Worm (Caenorhabditis elegans) whole organism, young adult: ENCODE results near the gene T03G11.10.
A peak's percentile ranks its signal among the peaks of the same experiment; 100 is the strongest.

Experiments
- B0336.3 ChIP-seq: fragments of 200-800 bp; sonication (Bioruptor generic); IDR thresholded peaks from 2 replicates; pipeline ENCODE4 v1.3.6; 2022; ENCODE audit warnings: missing genetic modification characterization, missing compliant biosample characterization
- D2030.7 ChIP-seq: fragments of 200-800 bp; sonication (Bioruptor generic); IDR thresholded peaks from 2 replicates; pipeline ENCODE4 v1.3.6; 2022; ENCODE audit warnings: missing genetic modification reagents, missing genetic modification characterization, missing compliant biosample characterization
- F22D6.2 ChIP-seq: sonication (generic microtip); optimal IDR thresholded peaks from 2 replicates; lab custom pipeline; 2016; ENCODE audit warnings: mild to moderate bottlenecking, missing genetic modification characterization, missing compliant biosample characterization
- F37B4.10 ChIP-seq: fragments of 200-800 bp; sonication (Bioruptor generic); IDR thresholded peaks from 2 replicates; pipeline ENCODE4 v1.3.6; 2022; ENCODE audit warnings: missing genetic modification characterization, missing compliant biosample characterization
- F39B2.1 ChIP-seq: fragments of 200-800 bp; sonication (Bioruptor generic); IDR thresholded peaks from 2 replicates; pipeline ENCODE4 v1.3.6; 2022; ENCODE audit warnings: missing genetic modification reagents, missing genetic modification characterization, missing compliant biosample characterization
- F52B5.7 ChIP-seq: sonication (generic microtip); optimal IDR thresholded peaks from 2 replicates; lab custom pipeline; 2016; ENCODE audit warnings: mild to moderate bottlenecking, missing genetic modification characterization, missing compliant biosample characterization
- K12H6.12 ChIP-seq: fragments of 200-800 bp; sonication (Bioruptor generic); optimal IDR thresholded peaks from 2 replicates; lab custom pipeline; 2018; ENCODE audit warnings: mild to moderate bottlenecking, missing genetic modification characterization, missing compliant biosample characterization
- T07F8.4 ChIP-seq: sonication (generic microtip); optimal IDR thresholded peaks from 2 replicates; lab custom pipeline; 2016; ENCODE audit warnings: mild to moderate bottlenecking, missing genetic modification characterization, moderate library complexity, missing compliant biosample characterization
- Y67H2A.10 ChIP-seq: fragments of 200-800 bp; sonication (Bioruptor generic); conservative IDR thresholded peaks from 2 replicates; pipeline ENCODE4 v1.3.6; 2022; ENCODE audit warnings: missing genetic modification reagents, missing genetic modification characterization, missing compliant biosample characterization
- ZK185.1 ChIP-seq: sonication (generic microtip); optimal IDR thresholded peaks from 2 replicates; lab custom pipeline; 2016; ENCODE audit warnings: mild to moderate bottlenecking, missing genetic modification characterization, missing compliant biosample characterization; ENCODE audit not compliant: poor library complexity, severe bottlenecking
- akir-1 ChIP-seq: fragments of 200-800 bp; sonication (Bioruptor generic); optimal IDR thresholded peaks from 2 replicates; lab custom pipeline; 2018; ENCODE audit warnings: mild to moderate bottlenecking, missing genetic modification characterization, moderate library complexity, missing compliant biosample characterization
- attf-3 ChIP-seq: fragments of 200-800 bp; sonication (Bioruptor generic); conservative IDR thresholded peaks from 2 replicates; pipeline ENCODE4 v1.3.6; 2022; ENCODE audit warnings: missing genetic modification reagents, missing genetic modification characterization, missing compliant biosample characterization
- attf-5 ChIP-seq: fragments of 200-800 bp; sonication (Bioruptor generic); optimal IDR thresholded peaks from 2 replicates; lab custom pipeline; 2018; ENCODE audit warnings: mild to moderate bottlenecking, missing genetic modification characterization, missing compliant biosample characterization
- ccch-3 ChIP-seq: fragments of 200-800 bp; sonication (Bioruptor generic); optimal IDR thresholded peaks from 2 replicates; lab custom pipeline; 2018; ENCODE audit warnings: mild to moderate bottlenecking, missing genetic modification characterization, missing compliant biosample characterization
- ceh-40 ChIP-seq: fragments of 200-800 bp; sonication (Bioruptor generic); IDR thresholded peaks from 2 replicates; pipeline ENCODE4 v1.3.6; 2022; ENCODE audit warnings: missing genetic modification characterization, missing compliant biosample characterization
- ceh-58 ChIP-seq: fragments of 200-800 bp; sonication (Bioruptor generic); IDR thresholded peaks from 2 replicates; pipeline ENCODE4 v1.3.6; 2022; ENCODE audit warnings: missing genetic modification characterization, missing compliant biosample characterization
- dox-1 ChIP-seq: fragments of 200-800 bp; sonication (Bioruptor generic); IDR thresholded peaks from 2 replicates; pipeline ENCODE4 v1.3.6; 2022; ENCODE audit warnings: missing genetic modification reagents, missing genetic modification characterization, missing compliant biosample characterization
- egrh-3 ChIP-seq: fragments of 200-800 bp; sonication (Bioruptor generic); IDR thresholded peaks from 2 replicates; pipeline ENCODE4 v1.3.6; 2022; ENCODE audit warnings: missing genetic modification reagents, missing genetic modification characterization, missing compliant biosample characterization
- ekl-4 ChIP-seq: fragments of 200-800 bp; sonication (Bioruptor generic); IDR thresholded peaks from 2 replicates; pipeline ENCODE4 v1.3.6; 2022; ENCODE audit warnings: missing genetic modification reagents, missing genetic modification characterization, missing compliant biosample characterization
- fkh-3 ChIP-seq: sonication (generic microtip); optimal IDR thresholded peaks from 2 replicates; lab custom pipeline; 2016; ENCODE audit warnings: mild to moderate bottlenecking, missing genetic modification characterization, missing compliant biosample characterization
- gei-17 ChIP-seq: fragments of 200-800 bp; sonication (Bioruptor generic); optimal IDR thresholded peaks from 2 replicates; lab custom pipeline; 2018; ENCODE audit warnings: mild to moderate bottlenecking, missing genetic modification characterization, missing compliant biosample characterization
- hsf-1 ChIP-seq: fragments of 200-800 bp; sonication (Bioruptor generic); IDR thresholded peaks from 2 replicates; pipeline ENCODE4 v1.3.6; 2022; ENCODE audit warnings: missing genetic modification reagents, missing genetic modification characterization, missing compliant biosample characterization
- lin-26 ChIP-seq: fragments of 200-800 bp; sonication (Bioruptor generic); IDR thresholded peaks from 2 replicates; pipeline ENCODE4 v1.3.6; 2022; ENCODE audit warnings: missing genetic modification reagents, missing genetic modification characterization, missing compliant biosample characterization
- lin-35 ChIP-seq, 3 experiments: fragments of 150-350 bp in 2 of 3; sonication (generic microtip) in 1 of 3; optimal IDR thresholded peaks; 2 replicates each; lab custom pipeline; 2014 to 2018; ENCODE audit warnings: missing biosample characterization in 3 of 3, missing genetic modification characterization in 3 of 3, missing genetic modification reagents in 3 of 3
- madf-6 ChIP-seq: fragments of 200-800 bp; sonication (Bioruptor generic); IDR thresholded peaks from 2 replicates; pipeline ENCODE4 v1.3.6; 2022; ENCODE audit warnings: missing genetic modification reagents, missing genetic modification characterization, missing compliant biosample characterization
- mcd-1 ChIP-seq: fragments of 200-800 bp; sonication (Bioruptor generic); IDR thresholded peaks from 2 replicates; pipeline ENCODE4 v1.3.6; 2022; ENCODE audit warnings: missing genetic modification reagents, missing genetic modification characterization, missing compliant biosample characterization
- mes-4 ChIP-seq: sonication (generic microtip); optimal IDR thresholded peaks from 2 replicates; lab custom pipeline; 2016; ENCODE audit warnings: missing genotype, missing genetic modification characterization, missing compliant biosample characterization
- nfya-1 ChIP-seq: sonication (generic microtip); optimal IDR thresholded peaks from 2 replicates; lab custom pipeline; 2017; ENCODE audit warnings: antibody characterized with exemption, missing compliant biosample characterization, missing genetic modification characterization, borderline replicate concordance; ENCODE audit not compliant: insufficient read depth
- nhr-179 ChIP-seq: sonication (generic microtip); optimal IDR thresholded peaks from 2 replicates; lab custom pipeline; 2016; ENCODE audit warnings: mild to moderate bottlenecking, missing genetic modification characterization, missing compliant biosample characterization
- pbrm-1 ChIP-seq: fragments of 200-800 bp; sonication (Bioruptor generic); IDR thresholded peaks from 2 replicates; pipeline ENCODE4 v1.3.6; 2022; ENCODE audit warnings: missing genetic modification reagents, missing genetic modification characterization, missing compliant biosample characterization
- pha-4 ChIP-seq: fragments of 150-350 bp; sonication (generic microtip); optimal IDR thresholded peaks from 2 replicates; lab custom pipeline; 2014; ENCODE audit warnings: missing biosample characterization, missing genetic modification reagents, missing genetic modification characterization
- rcor-1 ChIP-seq: fragments of 200-800 bp; sonication (Bioruptor generic); IDR thresholded peaks from 2 replicates; pipeline ENCODE4 v1.3.6; 2022; ENCODE audit warnings: missing genetic modification reagents, missing genetic modification characterization, missing compliant biosample characterization
- sea-2 ChIP-seq: fragments of 200-800 bp; sonication (Bioruptor generic); IDR thresholded peaks from 2 replicates; pipeline ENCODE4 v1.3.6; 2022; ENCODE audit warnings: missing genetic modification characterization, missing compliant biosample characterization
- somi-1 ChIP-seq: fragments of 200-800 bp; sonication (Bioruptor generic); optimal IDR thresholded peaks from 2 replicates; lab custom pipeline; 2018; ENCODE audit warnings: mild to moderate bottlenecking, missing genetic modification characterization, missing compliant biosample characterization
- tbp1 ChIP-seq: fragments of 200-800 bp; sonication (Bioruptor generic); optimal IDR thresholded peaks from 2 replicates; lab custom pipeline; 2018; ENCODE audit warnings: mild to moderate bottlenecking, missing genetic modification characterization, missing compliant biosample characterization
- tbx-9 ChIP-seq: sonication (generic microtip); optimal IDR thresholded peaks from 2 replicates; lab custom pipeline; 2016; ENCODE audit warnings: borderline replicate concordance, missing genetic modification characterization, inconsistent platforms, missing compliant biosample characterization
- tlf-1 ChIP-seq: fragments of 200-800 bp; sonication (Bioruptor generic); optimal IDR thresholded peaks from 2 replicates; lab custom pipeline; 2018; ENCODE audit warnings: mild to moderate bottlenecking, missing genetic modification characterization, missing compliant biosample characterization
- unc-130 ChIP-seq: sonication (generic microtip); optimal IDR thresholded peaks from 2 replicates; lab custom pipeline; 2016; ENCODE audit warnings: missing genetic modification reagents, missing genetic modification characterization, missing compliant biosample characterization
- unc-62 ChIP-seq: fragments of 150-350 bp; optimal IDR thresholded peaks from 2 replicates; lab custom pipeline; 2014; ENCODE audit warnings: missing biosample characterization, missing genetic modification reagents, missing genetic modification characterization
- zfh-2 ChIP-seq: fragments of 200-800 bp; sonication (Bioruptor generic); conservative IDR thresholded peaks from 2 replicates; pipeline ENCODE4 v1.3.6; 2022; ENCODE audit warnings: missing genetic modification reagents, missing genetic modification characterization, missing compliant biosample characterization
- ztf-25 ChIP-seq: fragments of 200-800 bp; sonication (Bioruptor generic); IDR thresholded peaks from 2 replicates; pipeline ENCODE4 v1.3.6; 2022; ENCODE audit warnings: missing genetic modification reagents, missing genetic modification characterization, missing compliant biosample characterization
- ztf-26 ChIP-seq: sonication (generic microtip); optimal IDR thresholded peaks from 2 replicates; lab custom pipeline; 2017; ENCODE audit warnings: missing genetic modification characterization, missing compliant biosample characterization
- ztf-6 ChIP-seq: fragments of 200-800 bp; sonication (Bioruptor generic); IDR thresholded peaks from 2 replicates; pipeline ENCODE4 v1.3.6; 2022; ENCODE audit warnings: missing genetic modification reagents, missing genetic modification characterization, missing compliant biosample characterization

The T03G11.10 gene

ce11 chrX:5171085-5171484, at the start of gene T03G11.10:
T03G11.10 (minus strand) TSS chrX:5171185.
- TF ChIP-seq unc-130 (no peak), egrh-3 (GFP tag; lab: Robert Waterston, UW) (no peak), unc-62 (GFP tag; lab: Kevin White, UChicago) (no peak), hsf-1 (GFP tag; lab: Robert Waterston, UW) (no peak), Y67H2A.10 (GFP tag; lab: Robert Waterston, UW) (no peak), ztf-6 (GFP tag; lab: Robert Waterston, UW) (no peak), mes-4 (tag; lab: Kevin White, UChicago) (no peak)

ce11 chrX:5218323-5218722, 47.3 kb upstream of the T03G11.10 start:
- TF ChIP-seq tlf-1 (GFP tag; lab: Kevin White, UChicago) (no peak), egrh-3 (GFP tag; lab: Robert Waterston, UW) (no peak), pbrm-1 (GFP tag; lab: Robert Waterston, UW) (no peak), D2030.7 (GFP tag; lab: Robert Waterston, UW) (no peak), madf-6 (no peak), ZK185.1 (tag; lab: Kevin White, UChicago) (no peak), pha-4 (tag; lab: Kevin White, UChicago) (no peak), akir-1 (GFP tag; lab: Kevin White, UChicago) (no peak), hsf-1 (GFP tag; lab: Robert Waterston, UW) (no peak), ccch-3 (no peak), K12H6.12 (no peak), ztf-25 (GFP tag; lab: Robert Waterston, UW) (no peak), rcor-1 (no peak), nhr-179 (tag; lab: Kevin White, UChicago) (no peak), F52B5.7 (tag; lab: Kevin White, UChicago) (no peak), F39B2.1 (GFP tag; lab: Robert Waterston, UW) (no peak), dox-1 (GFP tag; lab: Robert Waterston, UW) (no peak)

DNA sequence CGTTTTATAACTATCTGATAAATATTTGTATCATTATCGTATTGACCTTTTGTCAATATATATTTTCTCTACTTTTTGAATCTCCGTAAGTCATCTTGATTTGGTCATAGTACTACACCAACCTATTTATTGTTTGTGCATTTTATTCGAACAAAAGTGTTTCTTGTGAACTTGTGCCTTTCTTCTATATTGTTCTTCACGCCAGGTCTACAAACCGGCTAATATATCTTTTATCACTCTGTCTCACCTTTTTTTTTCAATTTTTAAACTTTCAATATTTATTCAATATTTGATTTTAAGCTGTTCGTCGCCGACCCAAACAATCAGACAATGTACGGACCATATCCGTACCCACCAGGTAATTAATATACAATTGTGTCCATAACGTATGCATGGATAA, 45.1 kb upstream of the T03G11.10 start, which contains the start of gene hrpa-2:
TSS of gene hrpa-2 (plus strand) at position 301 of the 400 bp plus-strand sequence.
- TF ChIP-seq unc-130 = no peak

- TF ChIP-seq fkh-3 (tag; lab: Kevin White, UChicago) (peak; percentile 22), tbp1 (GFP tag; lab: Kevin White, UChicago) (no peak), gei-17 (GFP tag; lab: Kevin White, UChicago) (no peak), egrh-3 (GFP tag; lab: Robert Waterston, UW) (peak; percentile 65), nfya-1 (no peak), sea-2 (GFP tag; lab: Robert Waterston, UW) (no peak), somi-1 (GFP tag; lab: Kevin White, UChicago) (no peak), attf-3 (no peak), attf-5 (GFP tag; lab: Kevin White, UChicago) (no peak), ceh-58 (GFP tag; lab: Robert Waterston, UW) (no peak), ceh-40 (GFP tag; lab: Robert Waterston, UW) (no peak), mcd-1 (no peak), zfh-2 (GFP tag; lab: Robert Waterston, UW) (peak; percentile 90), F37B4.10 (GFP tag; lab: Robert Waterston, UW) (no peak), F22D6.2 (tag; lab: Kevin White, UChicago) (no peak), ztf-26 (tag; lab: Kevin White, UChicago) (no peak), nhr-179 (tag; lab: Kevin White, UChicago) (no peak), lin-26 (0 out of 2 replicates have a peak, but pooled peaks have one; percentile 8), unc-62 (GFP tag; lab: Kevin White, UChicago) (no peak), rcor-1 (no peak), lin-35 (GFP tag; optimal IDR thresholded peaks at IDR 0.05; lab: Kevin White, UChicago) (no peak), K12H6.12 (no peak), T07F8.4 (tag; lab: Kevin White, UChicago) (no peak), tbx-9 (tag; lab: Kevin White, UChicago) (no peak), ekl-4 (GFP tag; lab: Robert Waterston, UW) (0 out of 2 replicates have a peak, but pooled peaks have one; percentile 7), unc-130 (no peak), B0336.3 (GFP tag; lab: Robert Waterston, UW) (no peak), F52B5.7 (tag; lab: Kevin White, UChicago) (no peak)
Observed at ce11 chrX:5214790-5215189, 43.8 kb upstream of the T03G11.10 start.
